Worm (Caenorhabditis elegans) whole organism, mixed stage, embryonic: Measurements from ENCODE around the gene ubc-20.

ENCODE experiments used
- blmp-1 ChIP-seq: fragments of 150-350 bp; optimal IDR thresholded peaks from 2 replicates; lab custom pipeline; 2014; ENCODE audit warnings: missing biosample characterization, missing genetic modification characterization
- ceh-43 ChIP-seq: fragments of 200-800 bp; sonication (Bioruptor generic); optimal IDR thresholded peaks from 2 replicates; lab custom pipeline; 2018; ENCODE audit warnings: mild to moderate bottlenecking, missing genetic modification characterization, moderate library complexity, missing compliant biosample characterization
- lin-13 ChIP-seq: fragments of 150-350 bp; optimal IDR thresholded peaks from 2 replicates; lab custom pipeline; 2014; ENCODE audit warnings: missing biosample characterization, missing genetic modification characterization
- lsy-2 ChIP-seq: fragments of 150-350 bp; optimal IDR thresholded peaks from 2 replicates; lab custom pipeline; 2014; ENCODE audit warnings: missing biosample characterization, missing genetic modification characterization
- nhr-12 ChIP-seq: fragments of 150-350 bp; optimal IDR thresholded peaks from 2 replicates; lab custom pipeline; 2014; ENCODE audit warnings: missing biosample characterization, missing genetic modification characterization
- nhr-28 ChIP-seq: fragments of 150-350 bp; optimal IDR thresholded peaks from 2 replicates; lab custom pipeline; 2014; ENCODE audit warnings: missing biosample characterization, missing genetic modification characterization
- pha-4 ChIP-seq: fragments of 150-350 bp; optimal IDR thresholded peaks from 2 replicates; lab custom pipeline; 2018; ENCODE audit warnings: missing biosample characterization, missing genetic modification reagents, missing genetic modification characterization
- snpc-4 ChIP-seq: fragments of 150-350 bp; optimal IDR thresholded peaks from 2 replicates; lab custom pipeline; 2014; ENCODE audit warnings: missing biosample characterization, missing genetic modification characterization
- tbx-8 ChIP-seq: fragments of 200-800 bp; sonication (Bioruptor generic); optimal IDR thresholded peaks from 2 replicates; lab custom pipeline; 2018; ENCODE audit warnings: mild to moderate bottlenecking, missing genetic modification characterization, moderate library complexity, missing compliant biosample characterization
- unc-62 ChIP-seq: fragments of 150-350 bp; optimal IDR thresholded peaks from 2 replicates; lab custom pipeline; 2014; ENCODE audit warnings: missing biosample characterization, missing genetic modification reagents, missing genetic modification characterization

- TF ChIP-seq lsy-2 (no peak), nhr-12 (tag; lab: Kevin White, UChicago) (no peak), lin-13 (no peak), unc-62 (GFP tag; lab: Kevin White, UChicago) (no peak), pha-4 (no peak), blmp-1 (tag; lab: Kevin White, UChicago) (no peak), snpc-4 (no peak), nhr-28 (tag; lab: Kevin White, UChicago) (no peak), tbx-8 (no peak), ceh-43 (no peak)
Observed at ce11 chrIII:180963-181362, 7.7 kb upstream of the ubc-20 start, which contains the start of gene F40G9.5.
